Worm (Caenorhabditis elegans) whole organism, young adult: ENCODE data around the gene grd-12.

ENCODE experiments used
- B0035.1 ChIP-seq: sonication (generic microtip); optimal IDR thresholded peaks from 2 replicates; lab custom pipeline; 2016; ENCODE audit warnings: missing genetic modification characterization, mild to moderate bottlenecking, missing compliant biosample characterization, missing genotype, missing genetic modification reagents
- B0261.1 ChIP-seq: sonication (generic microtip); optimal IDR thresholded peaks from 2 replicates; lab custom pipeline; 2016; ENCODE audit warnings: mild to moderate bottlenecking, missing genetic modification characterization, moderate library complexity, missing compliant biosample characterization
- D2030.7 ChIP-seq: fragments of 200-800 bp; sonication (Bioruptor generic); IDR thresholded peaks from 2 replicates; pipeline ENCODE4 v1.3.6; 2022; ENCODE audit warnings: missing genetic modification reagents, missing genetic modification characterization, missing compliant biosample characterization
- F22D6.2 ChIP-seq: sonication (generic microtip); optimal IDR thresholded peaks from 2 replicates; lab custom pipeline; 2016; ENCODE audit warnings: mild to moderate bottlenecking, missing genetic modification characterization, missing compliant biosample characterization
- F23B12.7 ChIP-seq: sonication (generic microtip); optimal IDR thresholded peaks from 2 replicates; lab custom pipeline; 2017; ENCODE audit warnings: missing genetic modification characterization, mild to moderate bottlenecking, missing compliant biosample characterization, antibody characterized with exemption, moderate library complexity; ENCODE audit not compliant: insufficient read depth
- F33H1.4 ChIP-seq: fragments of 200-800 bp; sonication (Bioruptor generic); IDR thresholded peaks from 2 replicates; pipeline ENCODE4 v1.3.6; 2022; ENCODE audit warnings: missing genetic modification reagents, missing genetic modification characterization, missing compliant biosample characterization
- F37B4.10 ChIP-seq: fragments of 200-800 bp; sonication (Bioruptor generic); IDR thresholded peaks from 2 replicates; pipeline ENCODE4 v1.3.6; 2022; ENCODE audit warnings: missing genetic modification characterization, missing compliant biosample characterization
- F55B11.4 ChIP-seq: sonication (generic microtip); optimal IDR thresholded peaks from 2 replicates; lab custom pipeline; 2016; ENCODE audit warnings: missing compliant biosample characterization, missing genetic modification characterization, borderline replicate concordance; ENCODE audit not compliant: insufficient read depth
- F57A8.1 ChIP-seq: fragments of 200-800 bp; sonication (Bioruptor generic); optimal IDR thresholded peaks from 2 replicates; lab custom pipeline; 2018; ENCODE audit warnings: mild to moderate bottlenecking, missing genetic modification characterization, moderate library complexity, missing compliant biosample characterization
- T07F8.4 ChIP-seq: sonication (generic microtip); optimal IDR thresholded peaks from 2 replicates; lab custom pipeline; 2016; ENCODE audit warnings: mild to moderate bottlenecking, missing genetic modification characterization, moderate library complexity, missing compliant biosample characterization
- T26A5.8 ChIP-seq: sonication (generic microtip); optimal IDR thresholded peaks from 2 replicates; lab custom pipeline; 2016; ENCODE audit warnings: missing genetic modification characterization, missing compliant biosample characterization
- Y56A3A.18 ChIP-seq: fragments of 200-800 bp; sonication (Bioruptor generic); IDR thresholded peaks from 2 replicates; pipeline ENCODE4 v1.3.6; 2022; ENCODE audit warnings: missing genetic modification reagents, missing genetic modification characterization, missing compliant biosample characterization
- Y67H2A.10 ChIP-seq: fragments of 200-800 bp; sonication (Bioruptor generic); conservative IDR thresholded peaks from 2 replicates; pipeline ENCODE4 v1.3.6; 2022; ENCODE audit warnings: missing genetic modification reagents, missing genetic modification characterization, missing compliant biosample characterization
- Y79H2A.3 ChIP-seq: fragments of 200-800 bp; sonication (Bioruptor generic); conservative IDR thresholded peaks from 2 replicates; pipeline ENCODE4 v1.3.6; 2022; ENCODE audit warnings: missing genetic modification reagents, missing genetic modification characterization, missing compliant biosample characterization
- aptf-2 ChIP-seq: fragments of 200-800 bp; sonication (Bioruptor generic); conservative IDR thresholded peaks from 2 replicates; pipeline ENCODE4 v1.3.6; 2022; ENCODE audit warnings: missing genetic modification reagents, missing genetic modification characterization, missing compliant biosample characterization
- attf-6 ChIP-seq: fragments of 200-800 bp; sonication (Bioruptor generic); IDR thresholded peaks from 2 replicates; pipeline ENCODE4 v1.3.6; 2022; ENCODE audit warnings: missing genetic modification reagents, missing genetic modification characterization, missing compliant biosample characterization
- bed-1 ChIP-seq: fragments of 200-800 bp; sonication (Bioruptor generic); IDR thresholded peaks from 2 replicates; pipeline ENCODE4 v1.3.6; 2022; ENCODE audit warnings: missing genetic modification reagents, missing genetic modification characterization, missing compliant biosample characterization
- cebp-1 ChIP-seq, 2 experiments: fragments of 200-800 bp in 1 of 2; sonication (Bioruptor generic) in 1 of 2; sonication (generic microtip) in 1 of 2; IDR thresholded peaks in 1 of 2; optimal IDR thresholded peaks in 1 of 2; 2 replicates each; pipeline versions ENCODE4 v1.3.6 to Lab custom; 2017 to 2022; ENCODE audit warnings: missing compliant biosample characterization in 2 of 2, missing genetic modification characterization in 2 of 2, mild to moderate bottlenecking in 1 of 2, missing genetic modification reagents in 1 of 2, moderate library complexity in 1 of 2
- ceh-100 ChIP-seq: fragments of 200-800 bp; sonication (Bioruptor generic); IDR thresholded peaks from 2 replicates; pipeline ENCODE4 v1.3.6; 2022; ENCODE audit warnings: missing genetic modification reagents, missing genetic modification characterization, missing compliant biosample characterization
- ceh-40 ChIP-seq: fragments of 200-800 bp; sonication (Bioruptor generic); IDR thresholded peaks from 2 replicates; pipeline ENCODE4 v1.3.6; 2022; ENCODE audit warnings: missing genetic modification characterization, missing compliant biosample characterization
- ceh-79 ChIP-seq: sonication (generic microtip); optimal IDR thresholded peaks from 2 replicates; lab custom pipeline; 2017; ENCODE audit warnings: mild to moderate bottlenecking, missing genetic modification characterization, missing compliant biosample characterization
- ceh-91 ChIP-seq: fragments of 200-800 bp; sonication (Bioruptor generic); IDR thresholded peaks from 2 replicates; pipeline ENCODE4 v1.3.6; 2022; ENCODE audit warnings: missing genetic modification reagents, missing genetic modification characterization, missing compliant biosample characterization
- chd-7 ChIP-seq: sonication (generic microtip); optimal IDR thresholded peaks from 2 replicates; lab custom pipeline; 2016; ENCODE audit warnings: mild to moderate bottlenecking, missing genetic modification characterization, moderate library complexity, missing compliant biosample characterization
- die-1 ChIP-seq: sonication (generic microtip); optimal IDR thresholded peaks from 2 replicates; lab custom pipeline; 2016; ENCODE audit warnings: missing genotype, mild to moderate bottlenecking, missing genetic modification characterization, missing compliant biosample characterization
- dpl-1 ChIP-seq: fragments of 150-350 bp; optimal IDR thresholded peaks from 2 replicates; lab custom pipeline; 2014; ENCODE audit warnings: missing biosample characterization, missing genetic modification reagents, missing genetic modification characterization
- ets-4 ChIP-seq: fragments of 200-800 bp; sonication (Bioruptor generic); optimal IDR thresholded peaks from 2 replicates; lab custom pipeline; 2018; ENCODE audit warnings: mild to moderate bottlenecking, missing genetic modification characterization, missing compliant biosample characterization
- fkh-3 ChIP-seq: sonication (generic microtip); optimal IDR thresholded peaks from 2 replicates; lab custom pipeline; 2016; ENCODE audit warnings: mild to moderate bottlenecking, missing genetic modification characterization, missing compliant biosample characterization
- him-1 ChIP-seq: sonication (generic microtip); optimal IDR thresholded peaks from 2 replicates; lab custom pipeline; 2016; ENCODE audit warnings: missing genotype, missing genetic modification reagents, missing genetic modification characterization, missing compliant biosample characterization
- lag-1 ChIP-seq: fragments of 200-800 bp; sonication (Bioruptor generic); IDR thresholded peaks from 2 replicates; pipeline ENCODE4 v1.3.6; 2022; ENCODE audit warnings: missing genetic modification reagents, missing genetic modification characterization, missing compliant biosample characterization
- lin-26 ChIP-seq: fragments of 200-800 bp; sonication (Bioruptor generic); IDR thresholded peaks from 2 replicates; pipeline ENCODE4 v1.3.6; 2022; ENCODE audit warnings: missing genetic modification reagents, missing genetic modification characterization, missing compliant biosample characterization
- lir-1 ChIP-seq: fragments of 200-800 bp; sonication (Bioruptor generic); conservative IDR thresholded peaks from 2 replicates; pipeline ENCODE4 v1.3.6; 2022; ENCODE audit warnings: missing genetic modification reagents, missing genetic modification characterization, missing compliant biosample characterization
- mxl-1 ChIP-seq: sonication (generic microtip); optimal IDR thresholded peaks from 2 replicates; lab custom pipeline; 2016; ENCODE audit warnings: missing genetic modification characterization, missing compliant biosample characterization
- nhr-120 ChIP-seq: fragments of 200-800 bp; sonication (Bioruptor generic); IDR thresholded peaks from 2 replicates; pipeline ENCODE4 v1.3.6; 2022; ENCODE audit warnings: missing genetic modification characterization, missing compliant biosample characterization
- nhr-179 ChIP-seq: sonication (generic microtip); optimal IDR thresholded peaks from 2 replicates; lab custom pipeline; 2016; ENCODE audit warnings: mild to moderate bottlenecking, missing genetic modification characterization, missing compliant biosample characterization
- rcor-1 ChIP-seq: fragments of 200-800 bp; sonication (Bioruptor generic); IDR thresholded peaks from 2 replicates; pipeline ENCODE4 v1.3.6; 2022; ENCODE audit warnings: missing genetic modification reagents, missing genetic modification characterization, missing compliant biosample characterization
- tlf-1 ChIP-seq: fragments of 200-800 bp; sonication (Bioruptor generic); optimal IDR thresholded peaks from 2 replicates; lab custom pipeline; 2018; ENCODE audit warnings: mild to moderate bottlenecking, missing genetic modification characterization, missing compliant biosample characterization
- unc-62 ChIP-seq: fragments of 150-350 bp; optimal IDR thresholded peaks from 2 replicates; lab custom pipeline; 2014; ENCODE audit warnings: missing biosample characterization, missing genetic modification reagents, missing genetic modification characterization
- ztf-18 ChIP-seq: sonication (generic microtip); optimal IDR thresholded peaks from 2 replicates; lab custom pipeline; 2016; ENCODE audit warnings: missing genotype, mild to moderate bottlenecking, missing genetic modification characterization, missing compliant biosample characterization
- ztf-22 ChIP-seq: fragments of 200-800 bp; sonication (Bioruptor generic); optimal IDR thresholded peaks from 2 replicates; lab custom pipeline; 2018; ENCODE audit warnings: mild to moderate bottlenecking, missing genetic modification characterization, moderate library complexity, missing compliant biosample characterization
- ztf-6 ChIP-seq: fragments of 200-800 bp; sonication (Bioruptor generic); IDR thresholded peaks from 2 replicates; pipeline ENCODE4 v1.3.6; 2022; ENCODE audit warnings: missing genetic modification reagents, missing genetic modification characterization, missing compliant biosample characterization

grd-12 gene

DNA sequence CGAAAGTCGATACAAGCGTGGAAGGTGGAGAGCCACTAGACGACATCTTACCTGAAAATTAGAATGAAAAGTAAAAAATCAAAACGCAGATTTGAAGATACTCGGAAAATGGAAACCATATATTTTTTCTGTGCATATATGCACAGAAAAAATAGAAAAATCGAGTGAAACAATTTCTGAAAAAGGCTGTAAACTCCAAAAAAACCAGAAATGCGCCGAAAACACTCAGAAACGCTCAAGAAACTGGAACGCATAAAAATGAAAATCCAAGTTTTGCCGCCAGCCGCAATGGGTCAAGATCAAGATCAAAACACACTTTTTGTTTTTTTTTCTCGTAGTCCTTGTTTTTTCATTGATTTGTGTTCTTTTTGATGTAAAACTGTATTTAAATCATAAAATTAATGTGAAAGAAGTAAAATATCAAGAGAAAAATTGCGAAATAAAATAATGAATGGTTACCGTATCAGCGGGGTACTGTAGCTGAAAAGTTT, 14.4 kb downstream of the grd-12 start, which contains the start of gene T01C3.3 (continued):
- no peak for TF ChIP-seq ets-4 (GFP tag; lab: Kevin White, UChicago)
- no peak for TF ChIP-seq B0261.1 (tag; lab: Kevin White, UChicago)
- 0 out of 2 replicates have a peak, but pooled peaks have one; percentile 32 for TF ChIP-seq ceh-100 (GFP tag; lab: Robert Waterston, UW)
- no peak for TF ChIP-seq Y56A3A.18 (GFP tag; lab: Robert Waterston, UW)
- TF ChIP-seq aptf-2 (GFP tag; lab: Robert Waterston, UW): no peak
- TF ChIP-seq die-1 (tag; lab: Kevin White, UChicago): no peak
- TF ChIP-seq ceh-40 (GFP tag; lab: Robert Waterston, UW): no peak
- TF ChIP-seq ztf-18: no peak
- TF ChIP-seq Y79H2A.3 (GFP tag; lab: Robert Waterston, UW): no peak
- peak; percentile 54 for TF ChIP-seq tlf-1 (GFP tag; lab: Kevin White, UChicago)
- TF ChIP-seq lin-26: no peak
- no peak for TF ChIP-seq F37B4.10 (GFP tag; lab: Robert Waterston, UW)
- no peak for TF ChIP-seq ztf-6 (GFP tag; lab: Robert Waterston, UW)
- no peak for TF ChIP-seq F57A8.1 (GFP tag; lab: Kevin White, UChicago)
- TF ChIP-seq unc-62 (GFP tag; lab: Kevin White, UChicago): no peak
- TF ChIP-seq Y67H2A.10: no peak
- TF ChIP-seq chd-7 (tag; lab: Kevin White, UChicago): no peak
- TF ChIP-seq fkh-3 (tag; lab: Kevin White, UChicago): no peak
- TF ChIP-seq ceh-79 (tag; lab: Kevin White, UChicago): no peak
- TF ChIP-seq F55B11.4 (tag; lab: Kevin White, UChicago): no peak
- TF ChIP-seq F33H1.4: peak; percentile 78
- no peak for TF ChIP-seq ztf-22 (GFP tag; lab: Kevin White, UChicago)
- no peak for TF ChIP-seq him-1 (tag; lab: Kevin White, UChicago)
- peak; percentile 89 for TF ChIP-seq D2030.7 (GFP tag; lab: Robert Waterston, UW)
- TF ChIP-seq ceh-91 (GFP tag; lab: Robert Waterston, UW): peak; percentile 92
- no peak for TF ChIP-seq B0035.1 (tag; lab: Kevin White, UChicago)
- no peak for TF ChIP-seq lir-1 (GFP tag; lab: Robert Waterston, UW)
- no peak for TF ChIP-seq F23B12.7 (tag; lab: Kevin White, UChicago)
- TF ChIP-seq dpl-1 (GFP tag; lab: Kevin White, UChicago): peak; percentile 93
- no peak for TF ChIP-seq nhr-179
- TF ChIP-seq attf-6: no peak
- no peak for TF ChIP-seq mxl-1 (tag; lab: Kevin White, UChicago)
- no peak for TF ChIP-seq nhr-120 (GFP tag; lab: Robert Waterston, UW)
- TF ChIP-seq rcor-1 (GFP tag; lab: Robert Waterston, UW): peak; percentile 56
- TF ChIP-seq bed-1 (GFP tag; lab: Robert Waterston, UW): no peak
- TF ChIP-seq T07F8.4: no peak
- no peak for TF ChIP-seq T26A5.8
- no peak for TF ChIP-seq lag-1
- no peak for TF ChIP-seq F22D6.2 (tag; lab: Kevin White, UChicago)
- TF ChIP-seq cebp-1 (GFP tag; IDR thresholded peaks at IDR 0.05; lab: Robert Waterston, UW): no peak
- TF ChIP-seq cebp-1 (tag; optimal IDR thresholded peaks at IDR 0.05; lab: Kevin White, UChicago): no peak
- TF ChIP-seq, all 124 proteins: peak for 32
